Fruit fly (Drosophila melanogaster) whole organism: ENCODE data around the gene PXo.

Source experiments
- CG8478 ChIP-seq: fragments of >200 bp; optimal IDR thresholded peaks from 2 replicates; lab custom pipeline; 2018; ENCODE audit warnings: inconsistent platforms
- Dll ChIP-seq: fragments of >200 bp; optimal IDR thresholded peaks from 2 replicates; lab custom pipeline; 2017
- pan ChIP-seq: fragments of >200 bp; optimal IDR thresholded peaks from 2 replicates; lab custom pipeline; 2017
- psq ChIP-seq: fragments of >200 bp; optimal IDR thresholded peaks from 2 replicates; lab custom pipeline; 2017
- usp ChIP-seq: fragments of >200 bp; optimal IDR thresholded peaks from 2 replicates; lab custom pipeline; 2017; ENCODE audit warnings: missing biosample characterization, missing genetic modification characterization, mixed read lengths

dm6 chr3L:5921216-5921615 lies at the start of gene PXo:
- TF ChIP-seq Dll (lab: Kevin White, UChicago), result no peak
- TF ChIP-seq pan (lab: Kevin White, UChicago), result no peak
- no peak for TF ChIP-seq CG8478
- no peak for TF ChIP-seq psq (lab: Kevin White, UChicago)
- no peak for TF ChIP-seq usp (GFP tag; lab: Kevin White, UChicago)
